Fruit fly (Drosophila melanogaster) whole organism, embryonic: ENCODE measurements around the gene ppk20.

Source experiments
- Ada2b ChIP-seq: fragments of 200-800 bp; sonication (Bioruptor generic); IDR thresholded peaks from 2 replicates; pipeline ENCODE4 v1.3.6; 2022; ENCODE audit warnings: missing biosample characterization, missing genetic modification characterization
- Bteb2 ChIP-seq: fragments of 200-800 bp; sonication (Bioruptor generic); optimal IDR thresholded peaks from 2 replicates; lab custom pipeline; 2016; ENCODE audit warnings: missing biosample characterization, missing genetic modification characterization
- CG10267 ChIP-seq: fragments of 200-800 bp; sonication (Bioruptor generic); optimal IDR thresholded peaks from 2 replicates; lab custom pipeline; 2018; ENCODE audit warnings: missing biosample characterization, mild to moderate bottlenecking, missing genetic modification characterization, moderate library complexity
- CG10431 ChIP-seq: fragments of 200-800 bp; sonication (Bioruptor generic); optimal IDR thresholded peaks from 3 replicates; lab custom pipeline; 2018; ENCODE audit warnings: missing biosample characterization, mild to moderate bottlenecking, missing genetic modification characterization
- CG11085 ChIP-seq: fragments of 200-800 bp; sonication (Bioruptor generic); IDR thresholded peaks from 2 replicates; pipeline ENCODE4 v1.3.6; 2022; ENCODE audit warnings: missing biosample characterization, missing genetic modification characterization
- CG11695 ChIP-seq: fragments of 200-800 bp; sonication (Bioruptor generic); IDR thresholded peaks from 3 replicates; pipeline ENCODE4 v1.3.6; 2022; ENCODE audit warnings: missing biosample characterization, missing genetic modification characterization
- CG12219 ChIP-seq: fragments of 200-800 bp; sonication (Bioruptor generic); optimal IDR thresholded peaks from 3 replicates; lab custom pipeline; 2018; ENCODE audit warnings: missing biosample characterization, mild to moderate bottlenecking, missing genetic modification characterization
- CG12391 ChIP-seq: fragments of 200-800 bp; sonication (Bioruptor generic); optimal IDR thresholded peaks from 3 replicates; lab custom pipeline; 2018; ENCODE audit warnings: missing biosample characterization, mild to moderate bottlenecking, missing genetic modification characterization, moderate library complexity
- CG16779 ChIP-seq: fragments of 200-800 bp; sonication (Bioruptor generic); IDR thresholded peaks from 2 replicates; pipeline ENCODE4 v1.3.6; 2022; ENCODE audit warnings: missing biosample characterization, missing genetic modification characterization
- CG18619 ChIP-seq: fragments of 200-800 bp; sonication (Bioruptor generic); optimal IDR thresholded peaks from 3 replicates; lab custom pipeline; 2017; ENCODE audit warnings: missing biosample characterization, mild to moderate bottlenecking, missing genetic modification characterization
- CG2116 ChIP-seq: fragments of 200-800 bp; sonication (Bioruptor generic); optimal IDR thresholded peaks from 3 replicates; lab custom pipeline; 2018; ENCODE audit warnings: missing biosample characterization, mild to moderate bottlenecking, missing genetic modification characterization
- CG3726 ChIP-seq: fragments of 200-800 bp; sonication (Bioruptor generic); IDR thresholded peaks from 3 replicates; pipeline ENCODE4, ENCODE4 v1.3.6; 2022; ENCODE audit warnings: missing biosample characterization, missing genetic modification characterization
- CG7556 ChIP-seq: fragments of 200-800 bp; sonication (Bioruptor generic); optimal IDR thresholded peaks from 2 replicates; lab custom pipeline; 2017; ENCODE audit warnings: missing biosample characterization, mild to moderate bottlenecking, missing genetic modification characterization
- CG7745 ChIP-seq: fragments of 200-800 bp; sonication (Bioruptor generic); optimal IDR thresholded peaks from 2 replicates; lab custom pipeline; 2018; ENCODE audit warnings: missing biosample characterization, mild to moderate bottlenecking, missing genetic modification characterization, moderate library complexity
- CG8388 ChIP-seq: fragments of 200-800 bp; sonication (Bioruptor generic); optimal IDR thresholded peaks from 2 replicates; lab custom pipeline; 2019; ENCODE audit warnings: missing biosample characterization, mild to moderate bottlenecking, missing genetic modification characterization, moderate library complexity
- CG8765 ChIP-seq: fragments of 200-800 bp; sonication (Bioruptor generic); IDR thresholded peaks from 2 replicates; pipeline ENCODE4 v1.3.6; 2022; ENCODE audit warnings: missing biosample characterization, missing genetic modification characterization
- CkIIα-i1 ChIP-seq: fragments of 200-800 bp; sonication (Bioruptor generic); IDR thresholded peaks from 2 replicates; pipeline ENCODE4 v1.3.6; 2022; ENCODE audit warnings: missing biosample characterization, missing genetic modification characterization
- Dip2 ChIP-seq: fragments of 200-800 bp; sonication (Bioruptor generic); IDR thresholded peaks from 2 replicates; pipeline ENCODE4 v1.3.6; 2022; ENCODE audit warnings: missing biosample characterization, missing genetic modification characterization
- H15 ChIP-seq: fragments of 200-800 bp; sonication (Bioruptor generic); IDR thresholded peaks from 3 replicates; pipeline ENCODE4 v1.3.6; 2022; ENCODE audit warnings: missing biosample characterization, missing genetic modification characterization
- HLHmδ ChIP-seq: fragments of 200-800 bp; sonication (Bioruptor generic); optimal IDR thresholded peaks from 2 replicates; lab custom pipeline; 2018; ENCODE audit warnings: missing biosample characterization, mild to moderate bottlenecking, missing genetic modification characterization, moderate library complexity
- NC2α ChIP-seq: fragments of 200-800 bp; sonication (Bioruptor generic); optimal IDR thresholded peaks from 2 replicates; lab custom pipeline; 2016; ENCODE audit warnings: missing biosample characterization, missing genetic modification characterization
- NFAT ChIP-seq: fragments of 200-800 bp; sonication (Bioruptor generic); IDR thresholded peaks from 2 replicates; pipeline ENCODE4 v1.3.6; 2022; ENCODE audit warnings: missing biosample characterization, missing genetic modification characterization
- PHDP ChIP-seq: fragments of 200-800 bp; sonication (Bioruptor generic); optimal IDR thresholded peaks from 3 replicates; lab custom pipeline; 2018; ENCODE audit warnings: missing biosample characterization, mild to moderate bottlenecking, missing genetic modification characterization, moderate library complexity
- Poxn ChIP-seq: fragments of 200-800 bp; sonication (Bioruptor generic); IDR thresholded peaks from 2 replicates; pipeline ENCODE4 v1.3.6; 2022; ENCODE audit warnings: missing biosample characterization, missing genetic modification characterization
- Rx ChIP-seq: fragments of 200-800 bp; sonication (Bioruptor generic); IDR thresholded peaks from 2 replicates; pipeline ENCODE4 v1.3.6; 2022; ENCODE audit warnings: missing biosample characterization, missing genetic modification characterization
- Sry-β ChIP-seq: fragments of 200-800 bp; sonication (Bioruptor generic); optimal IDR thresholded peaks from 2 replicates; lab custom pipeline; 2018; ENCODE audit warnings: missing biosample characterization, mild to moderate bottlenecking, missing genetic modification characterization, moderate library complexity
- Trl ChIP-seq, 3 experiments: fragments of >200 bp in 2 of 3; fragments of 200-800 bp in 1 of 3; sonication (Bioruptor generic) in 1 of 3; optimal IDR thresholded peaks; 2 replicates in 1 of 3; 3 replicates in 2 of 3; lab custom pipeline; 2016 to 2017; ENCODE audit warnings: missing biosample characterization in 1 of 3, missing genetic modification characterization in 1 of 3
- YL-1 ChIP-seq: fragments of 200-800 bp; sonication (Bioruptor generic); optimal IDR thresholded peaks from 3 replicates; lab custom pipeline; 2017; ENCODE audit warnings: missing biosample characterization, mild to moderate bottlenecking, missing genetic modification characterization
- ab ChIP-seq: fragments of 200-800 bp; sonication (Bioruptor generic); optimal IDR thresholded peaks from 2 replicates; lab custom pipeline; 2016; ENCODE audit warnings: missing biosample characterization, missing genetic modification characterization
- ato ChIP-seq: fragments of 200-800 bp; sonication (Bioruptor generic); IDR thresholded peaks from 2 replicates; pipeline ENCODE4 v1.3.6; 2022; ENCODE audit warnings: missing biosample characterization, missing genetic modification characterization; ENCODE audit not compliant: partially characterized antibody
- az2 ChIP-seq: fragments of 200-800 bp; sonication (Bioruptor generic); optimal IDR thresholded peaks from 3 replicates; lab custom pipeline; 2016; ENCODE audit warnings: missing biosample characterization, missing genetic modification characterization
- br ChIP-seq: fragments of >200 bp; optimal IDR thresholded peaks from 2 replicates; lab custom pipeline; 2017
- chinmo ChIP-seq: fragments of 200-800 bp; sonication (Bioruptor generic); IDR thresholded peaks from 4 replicates; pipeline ENCODE4 v1.3.6; 2022; ENCODE audit warnings: missing biosample characterization, missing genetic modification characterization; ENCODE audit not compliant: partially characterized antibody
- corto ChIP-seq: fragments of 200-800 bp; sonication (Bioruptor generic); optimal IDR thresholded peaks from 2 replicates; lab custom pipeline; 2016; ENCODE audit warnings: missing biosample characterization, mild to moderate bottlenecking, missing genetic modification characterization, moderate library complexity
- dan ChIP-seq: fragments of 200-800 bp; sonication (Bioruptor generic); IDR thresholded peaks from 2 replicates; pipeline ENCODE4 v1.3.6; 2022; ENCODE audit warnings: missing biosample characterization, missing genetic modification characterization
- dimm ChIP-seq: fragments of 200-800 bp; sonication (Bioruptor generic); IDR thresholded peaks from 2 replicates; pipeline ENCODE4 v1.3.6; 2022; ENCODE audit warnings: missing biosample characterization, missing genetic modification characterization
- dmrt99B ChIP-seq: fragments of 200-800 bp; sonication (Bioruptor generic); optimal IDR thresholded peaks from 2 replicates; lab custom pipeline; 2018; ENCODE audit warnings: missing biosample characterization, mild to moderate bottlenecking, missing genetic modification characterization, moderate library complexity
- eve ChIP-seq, 2 experiments: fragments of >200 bp; optimal IDR thresholded peaks; 2 replicates each; lab custom pipeline; 2017; ENCODE audit warnings: missing biosample characterization in 2 of 2, missing genetic modification characterization in 2 of 2
- fu2 ChIP-seq: fragments of 200-800 bp; sonication (Bioruptor generic); optimal IDR thresholded peaks from 2 replicates; lab custom pipeline; 2016; ENCODE audit warnings: missing biosample characterization, missing genetic modification characterization
- gce ChIP-seq: fragments of 200-800 bp; sonication (Bioruptor generic); IDR thresholded peaks from 3 replicates; pipeline ENCODE4 v1.3.6; 2022; ENCODE audit warnings: missing biosample characterization, missing genetic modification characterization
- kah ChIP-seq: fragments of 200-800 bp; sonication (Bioruptor generic); optimal IDR thresholded peaks from 2 replicates; lab custom pipeline; 2018; ENCODE audit warnings: missing biosample characterization, mild to moderate bottlenecking, missing genetic modification characterization
- maf-S ChIP-seq: fragments of 200-800 bp; sonication (Bioruptor generic); optimal IDR thresholded peaks from 2 replicates; lab custom pipeline; 2016; ENCODE audit warnings: missing biosample characterization, missing genetic modification characterization
- mam ChIP-seq: fragments of 200-800 bp; sonication (Bioruptor generic); optimal IDR thresholded peaks from 3 replicates; lab custom pipeline; 2016; ENCODE audit warnings: missing biosample characterization, missing genetic modification characterization
- mld ChIP-seq: fragments of 200-800 bp; sonication (Bioruptor generic); IDR thresholded peaks from 3 replicates; pipeline ENCODE4 v1.3.6; 2022; ENCODE audit warnings: missing biosample characterization, missing genetic modification characterization; ENCODE audit not compliant: partially characterized antibody
- onecut ChIP-seq: fragments of 200-800 bp; sonication (Bioruptor generic); IDR thresholded peaks from 2 replicates; pipeline ENCODE4 v1.3.6; 2022; ENCODE audit warnings: missing biosample characterization, missing genetic modification characterization
- org-1 ChIP-seq: fragments of 200-800 bp; sonication (Bioruptor generic); optimal IDR thresholded peaks from 2 replicates; lab custom pipeline; 2017; ENCODE audit warnings: missing biosample characterization, missing genetic modification characterization
- pzg ChIP-seq: fragments of 200-800 bp; sonication (Bioruptor generic); optimal IDR thresholded peaks from 3 replicates; lab custom pipeline; 2018; ENCODE audit warnings: missing biosample characterization, mild to moderate bottlenecking, missing genetic modification characterization, moderate library complexity
- ranshi ChIP-seq: fragments of 200-800 bp; sonication (Bioruptor generic); IDR thresholded peaks from 2 replicates; pipeline ENCODE4 v1.3.6; 2022; ENCODE audit warnings: missing biosample characterization, missing genetic modification characterization
- sna ChIP-seq: fragments of 200-800 bp; sonication (Bioruptor generic); IDR thresholded peaks from 2 replicates; pipeline ENCODE4 v1.3.6; 2022; ENCODE audit warnings: missing biosample characterization, missing genetic modification characterization; ENCODE audit not compliant: partially characterized antibody
- unpg ChIP-seq: fragments of 200-800 bp; sonication (Bioruptor generic); optimal IDR thresholded peaks from 3 replicates; lab custom pipeline; 2018; ENCODE audit warnings: missing biosample characterization, mild to moderate bottlenecking, missing genetic modification characterization, moderate library complexity
- vnd ChIP-seq: fragments of 200-800 bp; sonication (Bioruptor generic); IDR thresholded peaks from 3 replicates; pipeline ENCODE4 v1.3.6; 2022; ENCODE audit warnings: missing biosample characterization, missing genetic modification characterization; ENCODE audit not compliant: partially characterized antibody

The ppk20 gene

dm6 chr3R:29625883-29626282 is 42.8 kb downstream of the ppk20 start (continued):
- 0 out of 2 replicates have a peak, but pooled peaks have one; percentile 13 for TF ChIP-seq Rx (GFP tag; lab: Robert Waterston, UW)
- peak; percentile 20 for TF ChIP-seq CG8388
- no peak for TF ChIP-seq corto (GFP tag; lab: Kevin White, UChicago)
- TF ChIP-seq CG18619 (GFP tag; lab: Kevin White, UChicago): peak; percentile 7
- no peak for TF ChIP-seq CG8765
- no peak for TF ChIP-seq chinmo (GFP tag; lab: Robert Waterston, UW)
- no peak for TF ChIP-seq NFAT
- no peak for TF ChIP-seq CG2116
- TF ChIP-seq PHDP: peak; percentile 35
- TF ChIP-seq CG10431: no peak
- peak; percentile 40; the same call in 1 of the 3 replicates for TF ChIP-seq CG11695
- TF ChIP-seq dimm (GFP tag; lab: Robert Waterston, UW): no peak
- TF ChIP-seq ab (GFP tag; lab: Kevin White, UChicago): no peak
- TF ChIP-seq HLHmδ (GFP tag; lab: Kevin White, UChicago): no peak
- TF ChIP-seq Bteb2 (GFP tag; lab: Kevin White, UChicago): no peak
- TF ChIP-seq ato: no peak
- no peak; the same call in 1 of the 2 replicates for TF ChIP-seq ranshi (GFP tag; lab: Robert Waterston, UW)
- TF ChIP-seq fu2: no peak
- TF ChIP-seq Trl (optimal IDR thresholded peaks at IDR 0.05; lab: Kevin White, UChicago): no peak
- no peak for TF ChIP-seq Trl (GFP tag; optimal IDR thresholded peaks at IDR 0.05; lab: Kevin White, UChicago)
- no peak for TF ChIP-seq Dip2 (GFP tag; lab: Robert Waterston, UW)
- no peak for TF ChIP-seq CG16779 (GFP tag; lab: Robert Waterston, UW)
- peak; percentile 40 for TF ChIP-seq az2 (GFP tag; lab: Kevin White, UChicago)
- TF ChIP-seq vnd: no peak
- 0 out of 3 replicates have a peak, but pooled peaks have one; percentile 17 for TF ChIP-seq H15 (GFP tag; lab: Robert Waterston, UW)
- no peak for TF ChIP-seq kah (GFP tag; lab: Kevin White, UChicago)
- peak; percentile 54 for TF ChIP-seq dmrt99B (tag; lab: Kevin White, UChicago)
- no peak for TF ChIP-seq org-1 (GFP tag; lab: Kevin White, UChicago)
- 0 out of 3 replicates have a peak, but pooled peaks have one; percentile 37 for TF ChIP-seq gce (GFP tag; lab: Robert Waterston, UW)
- TF ChIP-seq eve (GFP tag; optimal IDR thresholded peaks at IDR 0.05; lab: Kevin White, UChicago): no peak
- TF ChIP-seq mld (GFP tag; lab: Robert Waterston, UW): no peak
- TF ChIP-seq CG3726 (GFP tag; lab: Robert Waterston, UW): no peak
- TF ChIP-seq dan (GFP tag; lab: Robert Waterston, UW): no peak
- no peak for TF ChIP-seq Poxn (GFP tag; lab: Robert Waterston, UW)
- no peak for TF ChIP-seq pzg (GFP tag; lab: Kevin White, UChicago)
- TF ChIP-seq CG12391 (tag; lab: Kevin White, UChicago): peak; percentile 41
- TF ChIP-seq NC2α (GFP tag; lab: Kevin White, UChicago): no peak
- TF ChIP-seq CG7556: peak; percentile 43
- TF ChIP-seq br: no peak
- TF ChIP-seq unpg (GFP tag; lab: Kevin White, UChicago): peak; percentile 55
- TF ChIP-seq CkIIα-i1 (GFP tag; lab: Robert Waterston, UW): no peak
- no peak for TF ChIP-seq CG7745
- TF ChIP-seq CG11085 (GFP tag; lab: Robert Waterston, UW): no peak
- TF ChIP-seq CG10267: peak; percentile 13
- no peak for TF ChIP-seq YL-1 (GFP tag; lab: Kevin White, UChicago)
- TF ChIP-seq Ada2b: 0 out of 2 replicates have a peak, but pooled peaks have one; percentile 18
- no peak for TF ChIP-seq Sry-β (GFP tag; lab: Kevin White, UChicago)
- TF ChIP-seq maf-S (GFP tag; lab: Kevin White, UChicago): no peak
- no peak for TF ChIP-seq sna (GFP tag; lab: Robert Waterston, UW)
- TF ChIP-seq mam (GFP tag; lab: Kevin White, UChicago): no peak
- TF ChIP-seq CG12219 (GFP tag; lab: Kevin White, UChicago): no peak
- no peak for TF ChIP-seq onecut
